Worm (Caenorhabditis elegans): Measurements from ENCODE around the gene T28D9.4.

Gene T28D9.4

ce11 chrII:6476655-6477054 is at the start of gene T28D9.4:
Gene T28D9.4 (plus strand): TSS chrII:6476955.
- TF ChIP-seq W03F9.2 (tag; optimal IDR thresholded peaks at IDR 0.05) (no peak), him-1 (tag; optimal IDR thresholded peaks at IDR 0.05) (no peak), dao-5 (tag; optimal IDR thresholded peaks at IDR 0.05) (no peak)

ce11 chrII:6436845-6437244 is 39.9 kb upstream of the T28D9.4 start:
- no peak for TF ChIP-seq dao-5 (tag; optimal IDR thresholded peaks at IDR 0.05)

ce11 chrII:6441128-6441527 is 35.6 kb upstream of the T28D9.4 start, which contains the start of gene cutl-16:
Gene cutl-16 (plus strand): TSS chrII:6441428.
- no peak for TF ChIP-seq dao-5 (tag; optimal IDR thresholded peaks at IDR 0.05)
- no peak for TF ChIP-seq W03F9.2 (tag; optimal IDR thresholded peaks at IDR 0.05)
- TF ChIP-seq him-1 (tag; optimal IDR thresholded peaks at IDR 0.05), result no peak

ce11 chrII:6443710-6444109 is 33.0 kb upstream of the T28D9.4 start, which contains the start of gene K06A1.2:
Gene K06A1.2 (plus strand): TSS chrII:6444010.
- TF ChIP-seq W03F9.2 (tag; optimal IDR thresholded peaks at IDR 0.05), result no peak
- no peak for TF ChIP-seq dao-5 (tag; optimal IDR thresholded peaks at IDR 0.05)
- TF ChIP-seq him-1 (tag; optimal IDR thresholded peaks at IDR 0.05), result no peak

- TF ChIP-seq him-1 (tag; optimal IDR thresholded peaks at IDR 0.05) (no peak), W03F9.2 (tag; optimal IDR thresholded peaks at IDR 0.05) (no peak), dao-5 (tag; optimal IDR thresholded peaks at IDR 0.05) (no peak)
Measured at ce11 chrII:6448189-6448588, 28.6 kb upstream of the T28D9.4 start.

ce11 chrII:6448656-6449055 is 28.1 kb upstream of the T28D9.4 start:
- TF ChIP-seq him-1 (tag; optimal IDR thresholded peaks at IDR 0.05) (no peak), dao-5 (tag; optimal IDR thresholded peaks at IDR 0.05) (no peak), W03F9.2 (tag; optimal IDR thresholded peaks at IDR 0.05) (no peak)

ce11 chrII:6449656-6450055 is 27.1 kb upstream of the T28D9.4 start, which contains the start of gene nhr-22:
Gene nhr-22 (minus strand): TSS chrII:6449792.
- TF ChIP-seq him-1 (tag; optimal IDR thresholded peaks at IDR 0.05) (no peak), W03F9.2 (tag; optimal IDR thresholded peaks at IDR 0.05) (no peak), dao-5 (tag; optimal IDR thresholded peaks at IDR 0.05) (no peak)

- no peak for TF ChIP-seq dao-5 (tag; optimal IDR thresholded peaks at IDR 0.05)
- peak; percentile 17 for TF ChIP-seq W03F9.2 (tag; optimal IDR thresholded peaks at IDR 0.05)
- no peak for TF ChIP-seq him-1 (tag; optimal IDR thresholded peaks at IDR 0.05)
Measured at ce11 chrII:6453341-6453806, 23.4 kb upstream of the T28D9.4 start, which contains the start of gene atg-16.2. Gene atg-16.2 (minus strand): TSS chrII:6453391.

- TF ChIP-seq him-1 (tag; optimal IDR thresholded peaks at IDR 0.05) (no peak), dao-5 (tag; optimal IDR thresholded peaks at IDR 0.05) (no peak), W03F9.2 (tag; optimal IDR thresholded peaks at IDR 0.05) (no peak)
Measured at ce11 chrII:6454671-6455070, 22.1 kb upstream of the T28D9.4 start, which contains the start of gene aptf-1. Gene aptf-1 (plus strand): TSS chrII:6454971.

- TF ChIP-seq dao-5 (tag; optimal IDR thresholded peaks at IDR 0.05), result no peak
- no peak for TF ChIP-seq him-1 (tag; optimal IDR thresholded peaks at IDR 0.05)
- no peak for TF ChIP-seq W03F9.2 (tag; optimal IDR thresholded peaks at IDR 0.05)
Measured at ce11 chrII:6469340-6469739, 7.4 kb upstream of the T28D9.4 start.

ce11 chrII:6470985-6471384 is 5.8 kb upstream of the T28D9.4 start, which contains the start of gene dgk-5:
Gene dgk-5 (minus strand): TSS chrII:6471085.
- TF ChIP-seq W03F9.2 (tag; optimal IDR thresholded peaks at IDR 0.05) (no peak), him-1 (tag; optimal IDR thresholded peaks at IDR 0.05) (no peak), dao-5 (tag; optimal IDR thresholded peaks at IDR 0.05) (no peak)

ce11 chrII:6475180-6475737 is 1.5 kb upstream of the T28D9.4 start, which contains the start of gene T28D9.16:
Gene T28D9.16 (plus strand): TSS chrII:6475687.
- TF ChIP-seq W03F9.2 (tag; optimal IDR thresholded peaks at IDR 0.05) (no peak), him-1 (tag; optimal IDR thresholded peaks at IDR 0.05) (no peak), dao-5 (tag; optimal IDR thresholded peaks at IDR 0.05) (no peak)

ce11 chrII:6482102-6482501 is 5.3 kb downstream of the T28D9.4 start, which contains the start of gene del-10:
Gene del-10 (minus strand): TSS chrII:6482125.
- TF ChIP-seq W03F9.2 (tag; optimal IDR thresholded peaks at IDR 0.05) (no peak), him-1 (tag; optimal IDR thresholded peaks at IDR 0.05) (no peak), dao-5 (tag; optimal IDR thresholded peaks at IDR 0.05) (no peak)

- TF ChIP-seq dao-5 (tag; optimal IDR thresholded peaks at IDR 0.05) (no peak), W03F9.2 (tag; optimal IDR thresholded peaks at IDR 0.05) (no peak), him-1 (tag; optimal IDR thresholded peaks at IDR 0.05) (no peak)
Measured at ce11 chrII:6482762-6483161, 6.0 kb downstream of the T28D9.4 start.
